Worm (Caenorhabditis elegans): ENCODE results near the gene ZK666.14.

Gene ZK666.14

ce11 chrII:10476039-10476438, 18.5 kb upstream of the ZK666.14 start, which contains the start of gene clec-58:
TSS of gene clec-58 (minus strand) at chrII:10476139.
- TF ChIP-seq sem-2 (GFP tag; optimal IDR thresholded peaks at IDR 0.05) (no peak), ceh-83 (GFP tag; optimal IDR thresholded peaks at IDR 0.05) (no peak), mab-5 (tag; optimal IDR thresholded peaks at IDR 0.05) (no peak), cnd-1 (tag; optimal IDR thresholded peaks at IDR 0.05) (no peak), blmp-1 (tag; optimal IDR thresholded peaks at IDR 0.05) (no peak), M03D4.4 (tag; optimal IDR thresholded peaks at IDR 0.05) (no peak), nhr-237 (tag; optimal IDR thresholded peaks at IDR 0.05) (no peak), elt-3 (tag; optimal IDR thresholded peaks at IDR 0.05) (no peak), zip-8 (tag; optimal IDR thresholded peaks at IDR 0.05) (no peak)

ce11 chrII:10476959-10477358, 17.6 kb upstream of the ZK666.14 start, which contains the start of gene ZK666.4:
TSS of gene ZK666.4 (plus strand) at chrII:10477259.
- TF ChIP-seq nhr-237 (tag; optimal IDR thresholded peaks at IDR 0.05), result no peak
- no peak for TF ChIP-seq cnd-1 (tag; optimal IDR thresholded peaks at IDR 0.05)
- no peak for TF ChIP-seq elt-3 (tag; optimal IDR thresholded peaks at IDR 0.05)

ce11 chrII:10479348-10479747, 15.2 kb upstream of the ZK666.14 start, which contains the start of gene clec-59:
TSS of gene clec-59 (minus strand) at chrII:10479448.
- TF ChIP-seq tbx-8 (GFP tag; optimal IDR thresholded peaks at IDR 0.05) (no peak), unc-62 (GFP tag; optimal IDR thresholded peaks at IDR 0.05) (no peak), drap-1 (GFP tag; optimal IDR thresholded peaks at IDR 0.05) (no peak), mab-5 (tag; optimal IDR thresholded peaks at IDR 0.05) (no peak)

DNA sequence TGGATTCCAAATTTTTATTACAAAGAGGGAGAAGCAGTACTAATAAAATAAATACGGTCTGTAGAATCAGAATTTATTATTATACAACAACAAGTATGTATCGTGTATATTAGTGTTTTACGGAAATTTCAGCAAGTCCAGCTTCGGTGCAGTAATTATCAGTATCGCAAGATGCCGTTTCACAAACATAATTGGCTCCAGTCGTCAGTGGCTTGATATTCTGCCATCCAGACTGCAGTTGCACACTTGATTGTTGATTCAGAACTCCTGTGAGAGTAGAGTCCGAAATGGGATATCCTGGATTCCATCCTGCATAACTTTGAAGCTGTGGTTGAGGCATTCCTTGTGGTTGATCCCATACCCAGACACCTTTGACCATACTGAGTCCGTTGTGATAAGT, 14.5 kb upstream of the ZK666.14 start:
- TF ChIP-seq ztf-11 (tag; optimal IDR thresholded peaks at IDR 0.05), result no peak
- TF ChIP-seq mab-5 (tag; optimal IDR thresholded peaks at IDR 0.05), result no peak
- TF ChIP-seq lin-32 (GFP tag; optimal IDR thresholded peaks at IDR 0.05), result no peak
- no peak for TF ChIP-seq drap-1 (GFP tag; optimal IDR thresholded peaks at IDR 0.05)
- no peak for TF ChIP-seq M03D4.4 (tag; optimal IDR thresholded peaks at IDR 0.05)
- no peak for TF ChIP-seq unc-62 (GFP tag; optimal IDR thresholded peaks at IDR 0.05)
- no peak for TF ChIP-seq elt-3 (tag; optimal IDR thresholded peaks at IDR 0.05)
- TF ChIP-seq blmp-1 (tag; optimal IDR thresholded peaks at IDR 0.05), result no peak
- no peak for TF ChIP-seq ceh-83 (GFP tag; optimal IDR thresholded peaks at IDR 0.05)
- TF ChIP-seq zip-8 (tag; optimal IDR thresholded peaks at IDR 0.05), result no peak
- no peak for TF ChIP-seq mls-2 (tag; optimal IDR thresholded peaks at IDR 0.05)
- no peak for TF ChIP-seq sptf-1 (tag; optimal IDR thresholded peaks at IDR 0.05)
- no peak for TF ChIP-seq ceh-43 (GFP tag; optimal IDR thresholded peaks at IDR 0.05)
- TF ChIP-seq cnd-1 (tag; optimal IDR thresholded peaks at IDR 0.05), result no peak
- no peak for TF ChIP-seq ces-1 (GFP tag; optimal IDR thresholded peaks at IDR 0.05)

DNA sequence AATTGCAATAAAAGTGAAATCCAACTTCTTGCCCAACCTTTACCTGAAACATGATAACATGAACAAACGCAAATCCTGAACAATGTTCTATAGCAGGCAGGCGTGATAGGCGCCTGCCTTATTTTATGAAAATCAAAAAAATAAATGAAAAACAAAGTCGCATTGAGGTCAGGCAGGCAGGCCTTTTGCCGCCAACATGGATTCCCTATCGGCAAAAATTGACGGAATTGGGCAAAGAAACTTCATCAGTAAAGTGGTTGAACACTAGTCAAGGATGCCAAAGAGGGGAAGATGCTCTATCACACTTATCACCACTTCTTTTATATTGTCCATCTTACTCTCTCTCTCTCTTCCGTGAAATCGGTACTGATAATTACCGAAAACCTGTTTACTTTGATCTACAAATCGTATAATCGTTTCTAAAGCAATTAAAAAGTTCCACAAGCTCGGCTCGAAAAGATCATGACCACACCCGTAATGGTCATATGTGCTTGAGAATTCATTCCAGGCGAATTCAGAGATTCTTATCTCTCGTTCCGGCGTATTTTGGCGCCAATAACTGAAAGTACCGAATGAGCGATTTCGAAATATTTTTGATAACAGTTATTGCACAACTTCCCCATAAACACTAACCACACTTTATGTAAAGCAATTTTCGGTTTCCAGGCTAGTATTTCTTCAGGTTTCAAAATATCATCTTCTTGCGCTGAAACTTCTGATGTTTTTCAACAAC, 12.6 kb upstream of the ZK666.14 start, which contains the start of the genes clec-60 and ZK666.11:
Gene clec-60, minus strand, starts transcription at position 51 of the 733 bp plus-strand sequence.
Gene ZK666.11, plus strand, starts transcription at position 699 of the 733 bp plus-strand sequence.
- TF ChIP-seq pha-4 (tag; optimal IDR thresholded peaks at IDR 0.05) (no peak), unc-120 (tag; optimal IDR thresholded peaks at IDR 0.05; ENCODE audit: poor library complexity, severe bottlenecking) (no peak), unc-62 (GFP tag; optimal IDR thresholded peaks at IDR 0.05) (no peak), mls-2 (tag; optimal IDR thresholded peaks at IDR 0.05) (no peak), ham-2 (GFP tag; optimal IDR thresholded peaks at IDR 0.05) (no peak), ztf-11 (tag; optimal IDR thresholded peaks at IDR 0.05) (no peak), elt-3 (tag; optimal IDR thresholded peaks at IDR 0.05) (no peak), nhr-237 (tag; optimal IDR thresholded peaks at IDR 0.05) (no peak), ceh-43 (GFP tag; optimal IDR thresholded peaks at IDR 0.05) (no peak), nhr-76 (tag; optimal IDR thresholded peaks at IDR 0.05) (no peak), sptf-1 (tag; optimal IDR thresholded peaks at IDR 0.05) (no peak), lin-13 (tag; optimal IDR thresholded peaks at IDR 0.05) (no peak), hlh-1 (tag; optimal IDR thresholded peaks at IDR 0.05) (no peak), nhr-28 (tag; optimal IDR thresholded peaks at IDR 0.05) (no peak)

DNA sequence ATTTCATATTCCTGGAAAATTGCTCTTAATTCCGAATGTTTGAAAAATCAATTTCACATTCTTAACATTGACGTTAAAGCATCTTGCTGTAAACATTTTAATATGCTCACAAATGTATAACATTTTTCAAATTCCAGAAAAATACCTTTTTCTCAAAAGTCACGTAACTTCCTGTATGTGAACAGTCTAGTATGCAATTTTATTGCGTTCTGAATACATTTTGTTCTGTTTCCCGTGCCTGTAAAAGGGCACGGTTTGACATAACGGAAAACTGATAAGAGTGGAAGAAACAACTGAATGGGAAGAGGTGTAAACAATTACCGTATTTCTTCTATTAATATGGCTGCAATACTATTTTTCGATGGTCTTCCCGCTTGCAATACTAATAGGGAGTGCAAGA, 11.7 kb upstream of the ZK666.14 start:
- TF ChIP-seq ces-1 (GFP tag; optimal IDR thresholded peaks at IDR 0.05) (no peak), pha-4 (tag; optimal IDR thresholded peaks at IDR 0.05) (no peak), mls-2 (tag; optimal IDR thresholded peaks at IDR 0.05) (no peak), mep-1 (tag; optimal IDR thresholded peaks at IDR 0.05) (no peak), M03D4.4 (tag; optimal IDR thresholded peaks at IDR 0.05) (no peak), unc-120 (tag; optimal IDR thresholded peaks at IDR 0.05; ENCODE audit: poor library complexity, severe bottlenecking) (no peak), nhr-237 (tag; optimal IDR thresholded peaks at IDR 0.05) (no peak)
